Worm (Caenorhabditis elegans): ENCODE data around the gene hyls-1.

DNA sequence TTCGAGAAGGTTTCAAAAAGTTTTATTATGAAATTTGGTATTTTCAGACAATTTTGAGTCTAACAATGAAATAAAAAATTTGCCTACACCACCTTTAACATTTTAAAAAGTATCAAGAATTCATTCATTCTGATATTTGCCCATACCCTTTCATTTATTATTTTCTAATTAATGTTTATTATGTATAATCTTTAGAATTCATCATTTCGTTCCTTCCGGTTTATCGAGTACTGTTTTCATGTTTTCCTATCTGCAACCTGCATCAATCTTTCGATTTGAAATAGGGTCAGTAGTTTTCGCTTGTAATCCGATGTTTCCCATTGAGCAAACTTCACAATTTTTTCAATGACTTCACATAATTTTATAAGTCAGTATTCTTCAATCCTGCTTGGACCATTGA is 32.2 kb downstream of the hyls-1 start, which contains the start of gene C13A2.6:
- TF ChIP-seq attf-3 (GFP tag; conservative IDR thresholded peaks at IDR 0.05) = no peak
- no peak for TF ChIP-seq snpc-4 (GFP tag; optimal IDR thresholded peaks at IDR 0.05)
- no peak for TF ChIP-seq snpc-4 (tag; optimal IDR thresholded peaks at IDR 0.05)
- no peak for TF ChIP-seq Y53F4B.3 (GFP tag; IDR thresholded peaks at IDR 0.05)
- TF ChIP-seq ama-1 (optimal IDR thresholded peaks at IDR 0.05) = no peak
- TF ChIP-seq ama-1 (GFP tag; optimal IDR thresholded peaks at IDR 0.05) = no peak
- TF ChIP-seq pha-4 (tag; optimal IDR thresholded peaks at IDR 0.05) = no peak

Data from whole organism, young adult.